Fruit fly (Drosophila melanogaster) whole organism, adult: ENCODE results near the gene Tbca.

Experiments
- CG14711 ChIP-seq: fragments of 200-800 bp; sonication (Bioruptor generic); optimal IDR thresholded peaks from 2 replicates; lab custom pipeline; 2018; ENCODE audit warnings: missing biosample characterization, mild to moderate bottlenecking, missing genetic modification characterization, moderate library complexity
- CG1620 ChIP-seq: fragments of 200-800 bp; sonication (Bioruptor generic); optimal IDR thresholded peaks from 2 replicates; lab custom pipeline; 2016; ENCODE audit warnings: missing biosample characterization, missing genetic modification characterization
- CG33017 ChIP-seq: fragments of 200-800 bp; sonication (Bioruptor generic); optimal IDR thresholded peaks from 2 replicates; lab custom pipeline; 2018; ENCODE audit warnings: missing biosample characterization, mild to moderate bottlenecking, missing genetic modification characterization, moderate library complexity
- CG7045 ChIP-seq: fragments of 200-800 bp; sonication (Bioruptor generic); optimal IDR thresholded peaks from 2 replicates; lab custom pipeline; 2017; ENCODE audit warnings: missing biosample characterization, mild to moderate bottlenecking, missing genetic modification characterization
- Mnt ChIP-seq: fragments of 200-800 bp; sonication (Bioruptor generic); optimal IDR thresholded peaks from 2 replicates; lab custom pipeline; 2016; ENCODE audit warnings: missing biosample characterization, mild to moderate bottlenecking, missing genetic modification characterization
- cic ChIP-seq: fragments of 200-800 bp; sonication (Bioruptor generic); optimal IDR thresholded peaks from 2 replicates; lab custom pipeline; 2017; ENCODE audit warnings: missing biosample characterization, mild to moderate bottlenecking, missing genetic modification characterization, moderate library complexity
- kay ChIP-seq: fragments of 200-800 bp; sonication (Bioruptor generic); peaks from one replicate; lab custom pipeline; 2016; ENCODE audit warnings: missing biosample characterization, missing genetic modification characterization, borderline replicate concordance
- ovo ChIP-seq: fragments of 200-800 bp; sonication (Bioruptor generic); optimal IDR thresholded peaks from 2 replicates; lab custom pipeline; 2016; ENCODE audit warnings: missing biosample characterization, missing genetic modification characterization
- pad ChIP-seq: fragments of 200-800 bp; sonication (Bioruptor generic); optimal IDR thresholded peaks from 3 replicates; lab custom pipeline; 2017; ENCODE audit warnings: missing biosample characterization, missing genetic modification characterization, mild to moderate bottlenecking, moderate library complexity, missing genetic modification reagents
- tj ChIP-seq: fragments of 200-800 bp; sonication (Bioruptor generic); optimal IDR thresholded peaks from 3 replicates; lab custom pipeline; 2017; ENCODE audit warnings: missing biosample characterization, mild to moderate bottlenecking, missing genetic modification characterization, moderate library complexity

- TF ChIP-seq cic (peak; percentile 54), CG33017 (tag; lab: Kevin White, UChicago) (peak; percentile 47), CG14711 (peak; percentile 58), kay (GFP tag; lab: Kevin White, UChicago) (no peak), tj (GFP tag; lab: Kevin White, UChicago) (peak; percentile 45), Mnt (peak; percentile 95), CG1620 (no peak), pad (GFP tag; lab: Kevin White, UChicago) (peak; percentile 5), ovo (GFP tag; lab: Kevin White, UChicago) (peak; percentile 23), CG7045 (GFP tag; lab: Kevin White, UChicago) (no peak)
Observed at dm6 chr3R:31745629-31746081, 2.4 kb downstream of the Tbca start, which contains the start of gene awd.
